Worm (Caenorhabditis elegans): Measurements from ENCODE around the gene Y53F4B.21.

Y53F4B.21 gene

DNA sequence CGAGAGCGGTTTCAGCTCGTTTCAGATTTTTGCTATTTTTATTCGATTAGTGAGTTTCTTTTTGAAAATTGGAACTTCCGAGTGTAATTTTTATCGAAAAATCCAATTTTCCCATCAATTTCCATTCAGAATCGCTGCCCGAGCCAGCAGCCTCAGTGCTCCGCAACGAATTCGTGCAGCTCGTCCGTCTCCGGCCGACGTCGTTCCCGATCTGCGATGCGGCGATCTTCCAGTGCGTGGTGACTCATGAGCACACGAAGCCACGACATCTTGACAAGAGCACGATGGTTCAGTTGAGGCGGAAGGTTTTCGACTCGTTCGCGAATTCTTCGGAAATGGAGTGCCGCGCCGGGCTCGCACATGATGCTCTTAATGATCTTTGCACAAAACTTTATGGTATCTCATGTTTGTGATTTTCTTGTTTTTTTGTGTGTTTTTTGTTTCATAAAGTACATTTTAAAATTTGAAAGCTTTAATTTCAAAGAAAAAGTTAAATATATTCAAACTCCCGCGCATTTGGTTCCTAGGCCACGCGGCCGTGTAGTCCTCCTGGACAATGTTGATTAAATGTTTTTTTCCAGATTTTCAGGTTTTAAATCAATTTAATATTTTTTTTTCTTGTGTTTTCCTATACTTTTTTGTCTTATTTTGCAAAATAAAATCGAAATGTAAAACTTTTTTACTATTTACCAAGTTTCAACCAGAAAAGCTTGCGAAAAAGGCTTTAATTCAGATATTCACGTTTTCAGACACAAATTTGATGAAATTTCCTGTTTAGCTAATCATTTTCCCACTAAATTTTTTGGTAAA is 689 bp upstream of the Y53F4B.21 start:
- TF ChIP-seq unc-39 (tag; optimal IDR thresholded peaks at IDR 0.05) (no peak), hmg-1.1 (GFP tag; IDR thresholded peaks at IDR 0.05) (0 out of 2 replicates have a peak, but pooled peaks have one; percentile 8), mdl-1 (tag; optimal IDR thresholded peaks at IDR 0.05) (no peak), zip-2 (tag; optimal IDR thresholded peaks at IDR 0.05) (no peak), T26A8.4 (GFP tag; IDR thresholded peaks at IDR 0.05) (no peak), nhr-237 (tag; optimal IDR thresholded peaks at IDR 0.05) (no peak), Y5F2A.4 (GFP tag; optimal IDR thresholded peaks at IDR 0.05) (no peak), sdz-12 (GFP tag; optimal IDR thresholded peaks at IDR 0.05) (no peak), lsy-2 (tag; optimal IDR thresholded peaks at IDR 0.05) (no peak), nhr-11 (tag; optimal IDR thresholded peaks at IDR 0.05) (no peak), daf-8 (GFP tag; IDR thresholded peaks at IDR 0.05) (no peak), nhr-77 (tag; optimal IDR thresholded peaks at IDR 0.05) (no peak), F49E8.2 (tag; optimal IDR thresholded peaks at IDR 0.05; ENCODE audit: borderline replicate concordance) (peak; percentile 26), ZK337.2 (GFP tag; IDR thresholded peaks at IDR 0.05) (peak; percentile 80; the same call in 1 of the 2 replicates), lir-3 (tag; optimal IDR thresholded peaks at IDR 0.05) (no peak), lin-29 (GFP tag; IDR thresholded peaks at IDR 0.05) (no peak), F37D6.2 (tag; optimal IDR thresholded peaks at IDR 0.05) (peak; percentile 8), ceh-28 (tag; optimal IDR thresholded peaks at IDR 0.05) (no peak), aly-2 (tag; optimal IDR thresholded peaks at IDR 0.05) (no peak), fos-1 (tag; optimal IDR thresholded peaks at IDR 0.05) (no peak), daf-19 (GFP tag; conservative IDR thresholded peaks at IDR 0.05) (no peak), mxl-3 (GFP tag; optimal IDR thresholded peaks at IDR 0.05) (no peak), unc-62 (GFP tag; optimal IDR thresholded peaks at IDR 0.05 in 1 of 2) (peak in 1 of 2 experiments; percentile 94), unc-62 (tag; optimal IDR thresholded peaks at IDR 0.05) (no peak), ctbp-1 (GFP tag; IDR thresholded peaks at IDR 0.05) (no peak), ztf-11 (tag; optimal IDR thresholded peaks at IDR 0.05) (no peak), nhr-25 (tag; optimal IDR thresholded peaks at IDR 0.05; ENCODE audit: borderline replicate concordance, insufficient read depth) (no peak), tra-1 (GFP tag; IDR thresholded peaks at IDR 0.05) (0 out of 2 replicates have a peak, but pooled peaks have one; percentile 6), rbr-2 (tag; optimal IDR thresholded peaks at IDR 0.05) (peak; percentile 2), skn-1 (tag; optimal IDR thresholded peaks at IDR 0.05) (no peak), ama-1 (optimal IDR thresholded peaks at IDR 0.05) (no peak), ceh-20 (GFP tag; IDR thresholded peaks at IDR 0.05) (no peak), zfp-2 (tag; optimal IDR thresholded peaks at IDR 0.05) (no peak), mdt-29 (GFP tag; IDR thresholded peaks at IDR 0.05) (no peak), lim-7 (GFP tag; IDR thresholded peaks at IDR 0.05) (no peak), lin-1 (GFP tag; IDR thresholded peaks at IDR 0.05) (no peak), zfp-3 (GFP tag; conservative IDR thresholded peaks at IDR 0.05) (0 out of 2 replicates have a peak, but pooled peaks have one; percentile 30), F26F4.8 (GFP tag; conservative IDR thresholded peaks at IDR 0.05) (no peak), mxl-2 (GFP tag; conservative IDR thresholded peaks at IDR 0.05) (no peak), dve-1 (tag; optimal IDR thresholded peaks at IDR 0.05; ENCODE audit: insufficient read depth) (peak; percentile 49), dpl-1 (GFP tag; optimal IDR thresholded peaks at IDR 0.05) (peak; percentile 92), attf-4 (tag; optimal IDR thresholded peaks at IDR 0.05) (no peak), snpc-1.2 (GFP tag; IDR thresholded peaks at IDR 0.05) (no peak), spr-3 (GFP tag; optimal IDR thresholded peaks at IDR 0.05) (no peak), jun-1 (tag; optimal IDR thresholded peaks at IDR 0.05) (no peak), duxl-1 (tag; optimal IDR thresholded peaks at IDR 0.05; ENCODE audit: poor library complexity) (no peak), zip-11 (GFP tag; IDR thresholded peaks at IDR 0.05) (no peak), daf-16 (GFP tag; optimal IDR thresholded peaks at IDR 0.05) (no peak), daf-16 (tag; optimal IDR thresholded peaks at IDR 0.05) (no peak), hif-1 (tag; optimal IDR thresholded peaks at IDR 0.05) (peak in 1 of 2 experiments; percentile 70)

Data from whole organism, L4 larva.